Worm (Caenorhabditis elegans) whole organism, midembryonic: ENCODE measurements around the gene T18D3.1.

ENCODE experiments used
- T22C8.4 ChIP-seq: fragments of 200-800 bp; sonication (Bioruptor generic); IDR thresholded peaks from 2 replicates; pipeline ENCODE4 v1.3.6; 2022; ENCODE audit warnings: missing genetic modification characterization, missing compliant biosample characterization
- cog-1 ChIP-seq: sonication (generic microtip); optimal IDR thresholded peaks from 2 replicates; lab custom pipeline; 2016; ENCODE audit warnings: missing genetic modification characterization, missing compliant biosample characterization
- flt-1 ChIP-seq: fragments of 200-800 bp; sonication (Bioruptor generic); IDR thresholded peaks from 2 replicates; pipeline ENCODE4 v1.3.6; 2022; ENCODE audit warnings: missing genetic modification characterization, missing compliant biosample characterization
- klf-2 ChIP-seq: fragments of 200-800 bp; sonication (Bioruptor generic); conservative IDR thresholded peaks from 2 replicates; pipeline ENCODE4 v1.3.6; 2022; ENCODE audit warnings: missing genetic modification reagents, missing genetic modification characterization, missing compliant biosample characterization
- med-1 ChIP-seq: sonication (generic microtip); optimal IDR thresholded peaks from 2 replicates; lab custom pipeline; 2017; ENCODE audit warnings: missing genetic modification characterization, mild to moderate bottlenecking, missing compliant biosample characterization, antibody characterized with exemption, missing genetic modification reagents; ENCODE audit not compliant: insufficient read depth
- ref-1 ChIP-seq: fragments of 200-800 bp; sonication (Bioruptor generic); conservative IDR thresholded peaks from 2 replicates; pipeline ENCODE4 v1.3.6; 2022; ENCODE audit warnings: missing genetic modification reagents, missing genetic modification characterization, missing compliant biosample characterization
- tab-1 ChIP-seq: fragments of 200-800 bp; sonication (Bioruptor generic); IDR thresholded peaks from 2 replicates; pipeline ENCODE4 v1.3.6; 2022; ENCODE audit warnings: missing genetic modification characterization, missing compliant biosample characterization
- ztf-23 ChIP-seq: fragments of 200-800 bp; sonication (Bioruptor generic); IDR thresholded peaks from 2 replicates; pipeline ENCODE4 v1.3.6; 2022; ENCODE audit warnings: missing genetic modification reagents, missing genetic modification characterization, missing compliant biosample characterization
- ztf-29 ChIP-seq: fragments of 200-800 bp; sonication (Bioruptor generic); IDR thresholded peaks from 2 replicates; pipeline ENCODE4 v1.3.6; 2022; ENCODE audit warnings: missing genetic modification reagents, missing genetic modification characterization, missing compliant biosample characterization

T18D3.1 gene

DNA sequence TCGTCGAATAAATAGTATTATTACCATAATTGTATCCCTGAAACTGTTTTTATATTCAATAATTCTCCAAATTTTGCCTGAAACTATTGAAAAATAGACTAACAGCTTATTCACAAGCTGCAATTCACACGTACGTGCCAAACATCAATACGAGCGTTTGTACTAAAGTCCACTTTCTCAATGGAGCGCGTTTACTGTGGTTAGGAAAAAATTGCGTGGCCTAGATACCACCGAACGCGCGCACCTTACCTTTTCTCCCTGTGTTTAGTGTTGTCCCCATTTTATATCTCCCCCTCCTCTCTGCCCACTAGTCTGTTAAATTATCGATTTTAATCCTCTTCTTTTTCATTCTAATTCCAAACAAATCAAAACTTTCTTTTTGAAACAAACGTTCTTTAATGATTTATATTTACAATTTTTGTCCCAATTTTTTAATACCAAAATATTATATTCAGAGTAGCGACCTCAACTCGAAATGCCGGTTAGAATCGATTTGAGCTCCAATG, at the start of gene T18D3.1, which contains the start of gene T18D3.9:
Gene T18D3.1, plus strand, starts transcription at position 456 of the 506 bp plus-strand sequence.
Gene T18D3.9, minus strand, starts transcription at position 168 of the 506 bp plus-strand sequence.
- TF ChIP-seq flt-1 (GFP tag; lab: Robert Waterston, UW) (0 out of 2 replicates have a peak, but pooled peaks have one; percentile 9), cog-1 (tag; lab: Kevin White, UChicago) (peak; percentile 15), ztf-29 (GFP tag; lab: Robert Waterston, UW) (no peak), med-1 (no peak)

DNA sequence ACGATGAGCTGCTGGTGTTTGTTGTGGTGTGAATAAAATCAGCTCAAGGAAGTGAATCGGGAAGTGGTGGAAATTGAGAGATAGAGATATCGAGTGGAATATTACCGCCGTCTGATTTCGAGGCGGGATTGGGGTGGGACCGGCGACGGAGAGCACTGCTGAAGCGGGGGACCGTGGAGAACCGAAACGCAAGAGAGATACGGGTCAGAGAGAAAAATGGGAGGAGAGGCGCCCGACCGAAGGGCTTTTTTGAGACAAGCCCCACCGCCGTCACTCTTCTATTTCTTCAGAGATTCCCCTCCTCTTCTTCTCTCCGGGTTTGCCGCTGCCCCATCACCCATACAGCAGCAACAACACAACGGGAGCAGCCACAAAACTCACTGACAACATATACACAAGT, 48.5 kb upstream of the T18D3.1 start:
- TF ChIP-seq flt-1 (GFP tag; lab: Robert Waterston, UW) (no peak), tab-1 (GFP tag; lab: Robert Waterston, UW) (no peak), ref-1 (no peak), klf-2 (GFP tag; lab: Robert Waterston, UW) (no peak), med-1 (no peak), ztf-23 (GFP tag; lab: Robert Waterston, UW) (no peak)

DNA sequence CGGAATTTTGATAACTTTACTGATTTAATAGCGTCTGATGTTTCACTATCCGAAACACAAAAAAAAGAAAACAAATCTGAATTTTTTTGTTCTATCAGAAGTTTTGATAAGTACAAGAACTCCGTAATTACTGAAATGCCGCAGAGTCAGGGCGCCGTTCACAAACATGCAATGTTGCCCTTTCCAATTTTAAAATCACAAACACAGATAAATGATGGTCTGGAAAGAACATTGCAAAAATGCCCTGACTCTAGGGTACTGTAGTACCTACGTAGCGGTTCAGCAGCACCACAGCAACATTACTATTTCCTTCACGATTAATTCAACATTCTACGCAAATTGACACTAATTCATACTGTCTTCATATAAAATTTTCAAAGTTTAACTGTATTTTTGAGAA, 48.0 kb upstream of the T18D3.1 start:
- TF ChIP-seq tab-1 (GFP tag; lab: Robert Waterston, UW), result no peak
- no peak for TF ChIP-seq med-1
- no peak for TF ChIP-seq klf-2 (GFP tag; lab: Robert Waterston, UW)
- no peak for TF ChIP-seq ztf-23 (GFP tag; lab: Robert Waterston, UW)

DNA sequence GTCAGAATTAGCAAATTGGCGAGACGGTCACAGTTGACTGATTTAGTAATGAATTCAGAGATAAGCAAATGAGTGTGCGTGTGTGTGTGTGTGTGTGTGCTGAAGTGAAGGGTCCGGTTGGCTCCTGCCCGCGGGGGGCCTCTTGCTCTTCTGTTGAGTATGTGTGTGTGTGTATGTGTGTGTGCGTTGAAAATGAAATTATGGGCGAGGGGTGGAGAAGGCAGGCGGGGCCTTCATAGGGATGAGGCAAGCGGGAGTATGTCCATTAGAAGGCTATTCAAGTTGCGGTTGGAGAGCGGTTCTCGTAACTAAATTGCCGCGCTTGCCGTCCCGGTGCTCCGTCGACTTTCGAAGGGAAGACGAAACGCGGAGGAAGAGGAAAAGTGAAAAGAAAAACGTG, 47.2 kb upstream of the T18D3.1 start:
- TF ChIP-seq ref-1, result no peak
- no peak for TF ChIP-seq klf-2 (GFP tag; lab: Robert Waterston, UW)
- 0 out of 2 replicates have a peak, but pooled peaks have one; percentile 34 for TF ChIP-seq ztf-23 (GFP tag; lab: Robert Waterston, UW)
- TF ChIP-seq ztf-29 (GFP tag; lab: Robert Waterston, UW), result no peak
- no peak for TF ChIP-seq T22C8.4 (GFP tag; lab: Robert Waterston, UW)
- TF ChIP-seq cog-1 (tag; lab: Kevin White, UChicago), result no peak
- no peak for TF ChIP-seq flt-1 (GFP tag; lab: Robert Waterston, UW)
- TF ChIP-seq tab-1 (GFP tag; lab: Robert Waterston, UW), result peak; percentile 63
- TF ChIP-seq med-1, result no peak

DNA sequence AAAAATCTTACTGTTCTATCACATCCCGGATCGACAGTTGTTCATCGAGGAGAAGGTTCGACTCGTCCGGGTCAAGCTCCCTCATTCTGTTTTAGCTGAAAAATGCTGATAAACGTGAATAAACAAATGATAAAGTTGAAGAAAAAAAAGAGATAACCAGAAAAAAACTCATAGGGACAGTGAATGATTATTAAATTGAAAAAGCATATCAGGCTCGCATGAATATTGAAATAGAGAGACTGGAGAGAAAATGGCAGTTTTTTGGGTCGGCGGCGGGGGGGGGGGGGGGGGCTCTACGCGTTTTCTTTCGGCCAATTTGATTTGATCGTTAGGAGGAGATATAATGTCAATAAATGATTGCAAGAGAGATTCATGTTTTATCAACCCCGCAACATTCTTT, 40.6 kb upstream of the T18D3.1 start, which contains the start of gene lin-2:
Gene lin-2, minus strand, starts transcription at position 101 of the 400 bp plus-strand sequence.
- TF ChIP-seq med-1 (no peak), flt-1 (GFP tag; lab: Robert Waterston, UW) (no peak), cog-1 (tag; lab: Kevin White, UChicago) (no peak), klf-2 (GFP tag; lab: Robert Waterston, UW) (no peak), ztf-23 (GFP tag; lab: Robert Waterston, UW) (no peak), ztf-29 (GFP tag; lab: Robert Waterston, UW) (no peak), T22C8.4 (GFP tag; lab: Robert Waterston, UW) (no peak), ref-1 (no peak), tab-1 (GFP tag; lab: Robert Waterston, UW) (no peak)

DNA sequence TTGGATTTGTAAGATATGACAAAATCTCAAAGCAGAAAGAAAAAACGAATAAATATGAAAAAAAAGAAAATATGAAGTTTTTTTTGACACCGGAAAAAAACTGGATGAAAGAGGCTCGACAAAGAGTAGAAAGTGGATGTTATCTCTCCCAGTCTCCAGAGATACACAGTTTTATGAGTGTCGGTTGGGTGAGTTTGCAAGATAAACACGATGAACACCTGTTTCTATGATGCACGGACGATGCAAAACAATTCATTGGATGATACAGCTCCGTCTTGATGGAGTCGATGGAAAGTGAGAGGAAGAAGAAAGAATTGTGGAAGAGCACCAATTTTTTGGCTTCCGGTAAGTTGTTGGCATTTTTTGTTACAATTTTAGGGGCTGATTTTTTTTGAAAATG, 38.7 kb upstream of the T18D3.1 start:
- no peak for TF ChIP-seq med-1
- no peak for TF ChIP-seq ztf-29 (GFP tag; lab: Robert Waterston, UW)
- TF ChIP-seq ztf-23 (GFP tag; lab: Robert Waterston, UW), result no peak
- TF ChIP-seq tab-1 (GFP tag; lab: Robert Waterston, UW), result no peak
- no peak for TF ChIP-seq cog-1 (tag; lab: Kevin White, UChicago)
- no peak for TF ChIP-seq klf-2 (GFP tag; lab: Robert Waterston, UW)
- TF ChIP-seq ref-1, result no peak
- TF ChIP-seq flt-1 (GFP tag; lab: Robert Waterston, UW), result no peak
- TF ChIP-seq T22C8.4 (GFP tag; lab: Robert Waterston, UW), result no peak

DNA sequence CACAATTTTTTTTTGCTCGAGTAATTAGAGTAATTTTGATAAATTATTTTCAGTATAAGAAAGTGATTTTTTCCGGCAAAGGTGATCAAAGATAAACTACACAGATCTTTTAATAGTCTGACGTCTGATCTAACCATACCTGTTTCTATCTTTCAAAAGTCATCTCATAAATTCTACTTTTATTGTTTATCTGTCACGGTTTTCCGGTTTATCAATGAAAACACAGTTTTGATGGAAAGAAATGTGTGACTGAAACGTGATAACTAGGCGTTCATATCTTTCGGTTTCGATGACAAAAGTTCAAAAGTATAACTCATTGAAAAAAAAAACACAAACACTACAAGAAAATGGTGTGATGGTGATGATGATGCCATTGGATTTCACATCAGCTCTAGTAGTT, 32.0 kb upstream of the T18D3.1 start:
- no peak for TF ChIP-seq tab-1 (GFP tag; lab: Robert Waterston, UW)
- no peak for TF ChIP-seq med-1
- TF ChIP-seq flt-1 (GFP tag; lab: Robert Waterston, UW), result no peak
- no peak for TF ChIP-seq ref-1
- TF ChIP-seq cog-1 (tag; lab: Kevin White, UChicago), result no peak
- no peak for TF ChIP-seq T22C8.4 (GFP tag; lab: Robert Waterston, UW)
- no peak for TF ChIP-seq ztf-23 (GFP tag; lab: Robert Waterston, UW)
- TF ChIP-seq ztf-29 (GFP tag; lab: Robert Waterston, UW), result no peak
- no peak for TF ChIP-seq klf-2 (GFP tag; lab: Robert Waterston, UW)

DNA sequence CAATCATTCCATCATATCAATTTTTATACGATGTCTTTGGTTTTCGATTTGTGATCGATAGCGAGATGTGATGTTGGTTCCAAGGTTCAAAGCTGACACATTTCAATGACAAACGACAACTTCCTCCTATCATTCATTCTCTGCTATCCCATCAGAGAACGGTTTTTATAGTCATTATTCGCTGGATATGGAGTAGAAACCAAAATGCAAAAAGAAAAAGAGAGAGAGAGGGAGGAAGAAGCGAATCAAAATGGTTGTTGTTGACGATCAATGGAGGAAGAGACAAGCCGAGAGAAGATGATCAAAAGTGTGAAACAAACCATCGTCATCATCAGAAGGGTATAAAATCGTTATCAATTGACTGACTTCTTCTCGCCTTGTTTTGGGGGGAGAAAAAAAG, 29.1 kb upstream of the T18D3.1 start, which contains the start of gene T24D3.2:
Gene T24D3.2, plus strand, starts transcription at position 304 of the 400 bp plus-strand sequence.
- no peak for TF ChIP-seq cog-1 (tag; lab: Kevin White, UChicago)
- no peak for TF ChIP-seq med-1
- no peak for TF ChIP-seq ref-1
- no peak for TF ChIP-seq T22C8.4 (GFP tag; lab: Robert Waterston, UW)
- no peak for TF ChIP-seq klf-2 (GFP tag; lab: Robert Waterston, UW)
- TF ChIP-seq flt-1 (GFP tag; lab: Robert Waterston, UW), result no peak
- TF ChIP-seq ztf-29 (GFP tag; lab: Robert Waterston, UW), result no peak
- no peak for TF ChIP-seq tab-1 (GFP tag; lab: Robert Waterston, UW)
- no peak for TF ChIP-seq ztf-23 (GFP tag; lab: Robert Waterston, UW)

DNA sequence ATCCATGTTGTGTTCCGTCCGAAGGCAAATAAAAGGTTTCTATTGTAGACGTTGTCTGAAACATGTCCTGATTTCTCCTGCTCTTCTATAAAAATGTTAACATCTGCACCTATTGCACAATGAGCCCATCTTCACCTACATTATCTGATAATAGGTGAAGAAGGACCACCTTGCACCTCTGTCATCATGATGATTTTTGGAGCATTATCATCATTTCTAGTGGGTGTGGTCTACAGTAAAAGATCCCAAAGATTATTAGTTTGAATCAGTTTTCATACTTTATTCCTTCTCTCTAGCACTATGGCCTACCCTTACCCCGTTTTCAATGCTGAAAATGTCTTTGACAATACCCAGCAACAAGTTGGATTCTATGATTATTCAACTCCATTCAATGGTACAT, 24.2 kb upstream of the T18D3.1 start, which contains the start of gene med-1:
Gene med-1, plus strand, starts transcription at position 301 of the 400 bp plus-strand sequence.
- no peak for TF ChIP-seq med-1
- TF ChIP-seq klf-2 (GFP tag; lab: Robert Waterston, UW), result no peak
- TF ChIP-seq T22C8.4 (GFP tag; lab: Robert Waterston, UW), result no peak
- TF ChIP-seq flt-1 (GFP tag; lab: Robert Waterston, UW), result no peak
- TF ChIP-seq ztf-23 (GFP tag; lab: Robert Waterston, UW), result no peak
- no peak for TF ChIP-seq tab-1 (GFP tag; lab: Robert Waterston, UW)
- TF ChIP-seq cog-1 (tag; lab: Kevin White, UChicago), result no peak
- TF ChIP-seq ref-1, result no peak
- TF ChIP-seq ztf-29 (GFP tag; lab: Robert Waterston, UW), result no peak

DNA sequence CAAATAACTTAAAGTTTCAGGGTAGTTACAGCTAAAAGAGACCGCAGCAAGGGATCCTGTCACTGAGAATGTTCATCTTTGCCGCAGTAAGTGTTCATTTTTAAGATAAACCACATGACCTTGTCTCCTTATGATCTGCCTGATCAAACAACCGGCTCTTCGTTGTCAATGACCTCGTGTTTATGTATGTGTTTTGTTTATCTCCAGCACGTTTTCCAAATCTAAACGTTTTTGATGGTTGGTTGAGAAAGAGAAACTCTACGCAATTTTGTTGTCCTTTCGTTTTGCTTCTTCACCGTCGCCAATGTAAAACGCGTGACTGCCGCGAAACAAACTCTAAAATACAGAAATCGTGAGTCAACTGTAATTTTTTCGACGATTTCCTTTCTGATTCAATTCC, 20.5 kb upstream of the T18D3.1 start, which contains the start of gene tsct-1:
Gene tsct-1, plus strand, starts transcription at position 12 of the 400 bp plus-strand sequence.
- TF ChIP-seq tab-1 (GFP tag; lab: Robert Waterston, UW), result no peak
- TF ChIP-seq flt-1 (GFP tag; lab: Robert Waterston, UW), result no peak
- TF ChIP-seq T22C8.4 (GFP tag; lab: Robert Waterston, UW), result no peak
- TF ChIP-seq cog-1 (tag; lab: Kevin White, UChicago), result no peak
- no peak for TF ChIP-seq klf-2 (GFP tag; lab: Robert Waterston, UW)
- no peak for TF ChIP-seq ztf-23 (GFP tag; lab: Robert Waterston, UW)
- TF ChIP-seq ref-1, result no peak
- TF ChIP-seq med-1, result no peak
